Worm (Caenorhabditis elegans): ENCODE results near the gene par-1.

- TF ChIP-seq ceh-20 (GFP tag; IDR thresholded peaks at IDR 0.05) (no peak), skn-1 (tag; optimal IDR thresholded peaks at IDR 0.05) (no peak), php-3 (GFP tag; IDR thresholded peaks at IDR 0.05) (no peak), F37D6.2 (tag; optimal IDR thresholded peaks at IDR 0.05) (no peak), unc-130 (GFP tag; optimal IDR thresholded peaks at IDR 0.05) (no peak), hmg-1.1 (GFP tag; IDR thresholded peaks at IDR 0.05) (no peak)
These were observed 16.3 kb downstream of the par-1 start for ce11 chrV:14128858-14129257.

Measured in whole organism, L4 larva.